Fruit fly (Drosophila melanogaster): ENCODE measurements around the gene CG1236.

Gene CG1236

DNA sequence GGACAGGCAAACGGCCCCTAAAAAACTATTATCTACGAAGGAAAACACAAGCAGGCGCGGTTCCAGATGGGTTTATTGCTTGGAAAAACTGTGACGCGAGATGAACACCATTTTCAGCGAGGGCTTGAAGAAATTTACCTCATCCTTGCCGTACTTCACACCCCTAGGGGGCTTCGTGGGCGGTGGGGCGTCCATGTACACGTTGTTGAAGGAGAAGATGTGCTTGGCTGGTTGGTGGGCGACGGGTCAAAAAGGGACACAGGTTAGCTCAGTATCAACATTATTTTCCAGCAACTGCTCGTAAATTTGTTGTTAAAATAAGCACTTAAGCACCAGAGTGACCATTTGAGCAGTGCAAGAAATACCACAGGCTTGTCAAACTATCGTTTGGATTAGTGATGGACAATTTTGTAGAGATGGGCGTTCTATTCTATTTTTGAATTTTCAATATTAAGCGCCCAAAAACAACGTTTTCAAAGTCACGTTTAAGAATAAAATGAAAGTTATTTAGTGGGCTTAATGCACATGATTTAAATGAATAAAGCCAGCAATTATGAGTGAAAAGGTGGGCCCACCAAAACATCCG, 22.2 kb downstream of the CG1236 start, which contains the start of gene Sec8 (continued):
- TF ChIP-seq pfk (GFP tag; optimal IDR thresholded peaks at IDR 0.05): no peak
- TF ChIP-seq Hmx (GFP tag; optimal IDR thresholded peaks at IDR 0.05): no peak
- TF ChIP-seq az2 (GFP tag; optimal IDR thresholded peaks at IDR 0.05): peak; percentile 12
- no peak for TF ChIP-seq CG5953 (GFP tag; IDR thresholded peaks at IDR 0.05)
- TF ChIP-seq CG6683 (GFP tag; optimal IDR thresholded peaks at IDR 0.05): no peak
- TF ChIP-seq CG12769 (tag; optimal IDR thresholded peaks at IDR 0.05): no peak
- TF ChIP-seq CG6813 (GFP tag; optimal IDR thresholded peaks at IDR 0.05): no peak
- peak; percentile 15 for TF ChIP-seq nom (GFP tag; optimal IDR thresholded peaks at IDR 0.05)
- TF ChIP-seq CG8281 (tag; optimal IDR thresholded peaks at IDR 0.05): no peak
- no peak for TF ChIP-seq CG17612 (GFP tag; IDR thresholded peaks at IDR 0.05)
- no peak for TF ChIP-seq CG16815 (GFP tag; optimal IDR thresholded peaks at IDR 0.05)
- TF ChIP-seq knrl (GFP tag; IDR thresholded peaks at IDR 0.05; ENCODE audit: partially characterized antibody): peak; percentile 84
- TF ChIP-seq ems (GFP tag; optimal IDR thresholded peaks at IDR 0.05): peak; percentile 33
- TF ChIP-seq Taf1 (GFP tag; IDR thresholded peaks at IDR 0.05): no peak
- TF ChIP-seq CG7839 (tag; optimal IDR thresholded peaks at IDR 0.05): no peak
- TF ChIP-seq hb (GFP tag; IDR thresholded peaks at IDR 0.05; ENCODE audit: partially characterized antibody): peak; percentile 82
- peak; percentile 51 for TF ChIP-seq Dref (GFP tag; IDR thresholded peaks at IDR 0.05)
- no peak for TF ChIP-seq CG18011 (GFP tag; optimal IDR thresholded peaks at IDR 0.05)
- TF ChIP-seq CG15696 (tag; optimal IDR thresholded peaks at IDR 0.05): peak; percentile 38
- TF ChIP-seq dmrt11E (tag; optimal IDR thresholded peaks at IDR 0.05): peak; percentile 3
- peak; percentile 28; the same call in 1 of the 3 replicates for TF ChIP-seq dysf (GFP tag; IDR thresholded peaks at IDR 0.05)
- peak; percentile 63 for TF ChIP-seq jumu (GFP tag; optimal IDR thresholded peaks at IDR 0.05)
- no peak for TF ChIP-seq MTF-1 (GFP tag; optimal IDR thresholded peaks at IDR 0.05; ENCODE audit: borderline replicate concordance)
- TF ChIP-seq Asciz (GFP tag; optimal IDR thresholded peaks at IDR 0.05): no peak
- peak; percentile 2 for TF ChIP-seq CG8944 (GFP tag; optimal IDR thresholded peaks at IDR 0.05)
- TF ChIP-seq slbo (GFP tag; IDR thresholded peaks at IDR 0.05): peak; percentile 68
- peak; percentile 60 for TF ChIP-seq CG2712 (tag; optimal IDR thresholded peaks at IDR 0.05)
- no peak for TF ChIP-seq gro (GFP tag; optimal IDR thresholded peaks at IDR 0.05)
- TF ChIP-seq cato (GFP tag; optimal IDR thresholded peaks at IDR 0.05; ENCODE audit: borderline replicate concordance): no peak
- peak; percentile 22 for TF ChIP-seq Fer3 (tag; optimal IDR thresholded peaks at IDR 0.05)
- TF ChIP-seq Gug (GFP tag; IDR thresholded peaks at IDR 0.05): peak; percentile 40; the same call in 2 of the 4 replicates
- no peak for TF ChIP-seq CG10543 (GFP tag; optimal IDR thresholded peaks at IDR 0.05)
- no peak for TF ChIP-seq CG16863 (GFP tag; optimal IDR thresholded peaks at IDR 0.05)
- TF ChIP-seq CG6654 (GFP tag; optimal IDR thresholded peaks at IDR 0.05): no peak
- TF ChIP-seq B-H1 (GFP tag; IDR thresholded peaks at IDR 0.05): no peak
- peak; percentile 49 for TF ChIP-seq Antp (GFP tag; optimal IDR thresholded peaks at IDR 0.05)
- TF ChIP-seq CG3065 (GFP tag; optimal IDR thresholded peaks at IDR 0.05): no peak
- peak; percentile 26 for TF ChIP-seq Atf3 (GFP tag; optimal IDR thresholded peaks at IDR 0.05)
- 0 out of 2 replicates have a peak, but pooled peaks have one; percentile 24 for TF ChIP-seq peb (GFP tag; IDR thresholded peaks at IDR 0.05)
- TF ChIP-seq Bgb (GFP tag; IDR thresholded peaks at IDR 0.05; ENCODE audit: partially characterized antibody): peak; percentile 91
- TF ChIP-seq zen (tag; optimal IDR thresholded peaks at IDR 0.05): peak; percentile 51
- TF ChIP-seq prd (optimal IDR thresholded peaks at IDR 0.05): no peak
- peak; percentile 54; the same call in 2 of the 3 replicates for TF ChIP-seq prd (GFP tag; IDR thresholded peaks at IDR 0.05)
- TF ChIP-seq CG4730 (GFP tag; IDR thresholded peaks at IDR 0.05): no peak
- TF ChIP-seq h (optimal IDR thresholded peaks at IDR 0.05): no peak
- no peak for TF ChIP-seq CG13123 (GFP tag; optimal IDR thresholded peaks at IDR 0.05)
- TF ChIP-seq CG34376 (GFP tag; optimal IDR thresholded peaks at IDR 0.05): peak; percentile 12
- TF ChIP-seq Oli (tag; optimal IDR thresholded peaks at IDR 0.05): no peak
- no peak for TF ChIP-seq exex (tag; optimal IDR thresholded peaks at IDR 0.05)
- TF ChIP-seq CG7372 (GFP tag; IDR thresholded peaks at IDR 0.05): no peak

Measured in whole organism, embryonic.